Worm (Caenorhabditis elegans): ENCODE measurements around the gene pqn-27.

The pqn-27 gene

DNA sequence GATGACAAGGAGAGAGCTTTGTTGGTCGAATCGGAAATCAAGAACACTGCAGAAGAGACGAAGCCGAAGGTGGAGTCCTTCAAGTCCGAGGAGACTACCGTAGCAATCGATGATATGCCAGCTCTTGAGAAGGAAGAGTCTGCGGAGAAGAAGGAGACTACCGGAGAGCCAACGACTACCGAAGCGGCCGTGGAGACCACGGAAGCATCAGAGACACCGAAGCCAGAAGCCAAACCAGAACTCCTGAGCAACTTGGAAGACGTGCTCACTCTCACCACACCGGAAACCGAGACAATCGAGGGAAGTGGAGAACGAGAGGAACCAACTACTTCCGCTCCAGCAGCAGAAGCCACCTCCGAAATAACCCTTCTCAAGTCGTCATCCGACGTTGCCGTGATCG, 23.7 kb upstream of the pqn-27 start:
- no peak for TF ChIP-seq unc-62 (GFP tag; optimal IDR thresholded peaks at IDR 0.05)

DNA sequence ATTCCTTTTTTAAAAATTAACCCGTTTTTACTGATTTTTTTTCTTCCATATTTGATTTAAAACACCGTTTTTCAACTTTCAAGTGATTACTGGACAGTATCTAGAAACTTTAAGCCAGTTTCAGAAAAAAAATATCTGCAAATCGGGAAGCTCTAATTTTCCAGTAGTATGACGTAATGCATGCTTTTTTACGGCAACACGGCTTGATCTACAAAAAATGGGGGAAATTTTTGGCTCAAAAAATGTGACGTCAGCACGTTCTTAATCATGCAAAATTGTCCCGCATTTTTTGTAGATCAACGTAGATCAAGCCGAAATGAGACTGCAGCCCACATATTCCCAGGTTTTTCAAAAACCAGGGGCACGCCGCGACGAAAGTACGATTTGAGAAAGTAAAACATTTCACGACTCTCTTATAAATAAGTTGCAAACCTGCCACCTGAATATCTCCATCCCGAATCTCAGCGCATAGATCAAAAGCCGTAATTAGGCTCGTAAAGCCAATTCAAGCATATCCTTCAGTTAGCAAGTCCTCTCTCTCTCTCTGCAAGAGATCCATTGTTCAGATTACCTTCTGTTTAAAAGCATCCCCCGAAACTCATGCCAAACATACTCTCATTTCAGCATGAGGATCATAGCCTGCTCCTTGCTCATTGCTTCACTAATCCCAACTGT, 21.5 kb upstream of the pqn-27 start, which contains the start of gene E01G4.6:
Gene E01G4.6 (plus strand): TSS at position 625 of the 675 bp plus-strand sequence.
- no peak for TF ChIP-seq unc-62 (GFP tag; optimal IDR thresholded peaks at IDR 0.05)

DNA sequence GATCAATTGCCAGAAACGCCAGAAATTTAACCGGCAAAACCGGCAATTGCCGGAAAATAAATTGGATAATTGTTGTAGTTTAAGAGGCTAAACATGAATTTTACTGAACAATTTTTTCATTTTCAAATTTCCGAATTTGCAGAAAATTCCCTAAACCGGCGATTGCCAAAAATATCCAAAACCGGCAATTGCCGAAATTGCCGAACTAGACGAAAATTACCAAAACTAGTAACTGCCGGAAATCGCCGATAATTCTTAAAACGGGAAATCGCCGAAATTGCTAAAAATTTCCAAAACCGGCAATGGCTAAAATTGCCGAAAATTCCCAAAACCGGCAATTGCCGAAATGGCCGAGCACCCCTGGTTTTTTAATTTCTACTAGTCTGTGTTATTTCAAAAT, 19.0 kb upstream of the pqn-27 start:
- TF ChIP-seq unc-62 (GFP tag; optimal IDR thresholded peaks at IDR 0.05): no peak

DNA sequence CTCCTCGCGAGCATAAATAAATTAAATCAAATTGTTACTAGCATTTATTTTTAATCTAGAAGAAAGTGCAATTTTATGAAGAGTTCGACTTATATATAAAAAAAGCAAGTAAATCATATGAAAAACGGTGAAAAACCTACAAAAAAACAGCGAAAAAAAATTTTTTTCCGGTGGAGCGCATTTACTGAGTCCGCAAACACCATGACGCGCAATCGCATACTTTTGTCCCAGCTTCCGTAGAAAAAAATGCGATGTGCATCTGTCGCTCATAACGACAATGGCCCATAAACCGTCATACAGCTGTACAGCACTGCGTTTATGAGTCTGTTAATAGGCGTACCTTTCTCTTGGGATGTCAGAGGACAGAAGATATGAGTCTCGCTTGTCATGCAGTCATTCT, 16.8 kb upstream of the pqn-27 start:
- no peak for TF ChIP-seq unc-62 (GFP tag; optimal IDR thresholded peaks at IDR 0.05)

- TF ChIP-seq unc-62 (GFP tag; optimal IDR thresholded peaks at IDR 0.05): no peak
Observed at ce11 chrII:13472101-13472500, 11.7 kb upstream of the pqn-27 start, which contains the start of gene E01G4.5. Gene E01G4.5, plus strand, starts transcription at chrII:13472401.

ce11 chrII:13470655-13471054, 10.2 kb upstream of the pqn-27 start:
- no peak for TF ChIP-seq unc-62 (GFP tag; optimal IDR thresholded peaks at IDR 0.05)

- no peak for TF ChIP-seq unc-62 (GFP tag; optimal IDR thresholded peaks at IDR 0.05)
Observed at ce11 chrII:13469043-13469652, 8.7 kb upstream of the pqn-27 start, which contains the start of gene E01G4.3. Gene E01G4.3, minus strand, starts transcription at chrII:13469602.

DNA sequence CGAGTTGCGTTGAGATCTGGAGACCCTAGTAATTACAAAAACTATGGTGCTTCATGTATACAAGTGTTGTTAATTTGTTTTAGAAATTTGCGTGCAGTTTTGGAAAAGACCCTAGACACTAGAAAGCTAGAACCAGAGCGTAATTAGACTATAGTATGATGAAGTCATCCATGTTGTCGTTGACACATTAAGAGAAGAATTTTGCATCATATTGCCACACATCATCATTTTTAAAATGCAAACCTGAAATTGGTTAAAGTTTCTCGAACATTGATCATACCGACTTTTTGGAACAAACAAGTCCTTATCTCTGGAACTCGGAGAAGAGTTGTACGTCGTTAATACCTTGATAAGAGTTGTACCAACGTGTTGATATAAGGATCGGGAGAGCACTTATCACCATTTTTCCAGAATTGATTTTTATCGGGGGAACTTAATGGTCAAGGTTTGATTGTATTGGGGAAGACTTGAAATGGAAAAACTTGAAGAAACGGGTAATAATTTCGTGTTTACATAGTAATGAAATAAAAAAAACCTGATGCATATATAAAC, 7.5 kb upstream of the pqn-27 start:
- TF ChIP-seq unc-62 (GFP tag; optimal IDR thresholded peaks at IDR 0.05): no peak

DNA sequence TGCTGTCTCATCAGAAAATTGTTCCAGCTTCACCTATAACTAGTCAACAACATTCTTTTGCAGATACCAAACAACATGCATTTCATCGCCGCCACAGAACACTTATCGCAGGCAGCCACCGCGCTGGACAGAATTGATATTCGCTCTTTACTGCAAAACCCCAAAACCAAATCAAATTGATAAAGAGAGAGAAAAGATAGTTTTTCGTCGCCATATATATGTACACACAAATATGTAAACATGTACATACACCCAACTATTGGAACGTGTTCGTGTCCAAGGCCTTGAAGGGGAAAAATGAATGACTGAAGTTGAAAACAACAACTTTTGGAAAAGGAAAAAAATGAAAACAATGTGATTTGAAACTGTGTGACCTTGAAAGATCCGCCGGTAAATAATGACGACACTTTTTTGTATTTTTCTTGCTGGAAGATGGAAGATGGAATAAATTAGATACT, 5.0 kb upstream of the pqn-27 start:
- TF ChIP-seq unc-62 (GFP tag; optimal IDR thresholded peaks at IDR 0.05): no peak

- TF ChIP-seq unc-62 (GFP tag; optimal IDR thresholded peaks at IDR 0.05): no peak
Observed at ce11 chrII:13461604-13462375, 1.3 kb upstream of the pqn-27 start.

DNA sequence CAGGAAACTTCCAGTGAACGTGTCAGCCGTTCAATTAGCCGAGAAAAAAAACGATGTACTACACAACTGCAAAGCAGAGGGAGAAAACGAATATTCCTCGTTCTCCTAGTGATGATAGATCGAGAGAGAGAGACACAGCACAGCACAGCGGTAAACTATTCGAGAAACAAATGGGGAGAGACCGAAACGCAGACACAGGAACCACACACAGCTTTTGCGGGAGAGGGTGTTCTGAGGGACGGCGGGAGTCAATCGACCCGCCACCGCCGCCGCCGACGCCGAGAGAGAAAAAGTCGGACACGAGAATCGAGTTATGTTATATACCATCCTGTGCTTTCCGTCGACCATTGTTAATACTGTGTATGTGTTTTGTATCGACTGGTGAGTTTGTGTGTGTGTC, 3.8 kb downstream of the pqn-27 start:
- TF ChIP-seq unc-62 (GFP tag; optimal IDR thresholded peaks at IDR 0.05): no peak

- TF ChIP-seq unc-62 (GFP tag; optimal IDR thresholded peaks at IDR 0.05): no peak
Observed at ce11 chrII:13454839-13455238, 5.6 kb downstream of the pqn-27 start.

DNA sequence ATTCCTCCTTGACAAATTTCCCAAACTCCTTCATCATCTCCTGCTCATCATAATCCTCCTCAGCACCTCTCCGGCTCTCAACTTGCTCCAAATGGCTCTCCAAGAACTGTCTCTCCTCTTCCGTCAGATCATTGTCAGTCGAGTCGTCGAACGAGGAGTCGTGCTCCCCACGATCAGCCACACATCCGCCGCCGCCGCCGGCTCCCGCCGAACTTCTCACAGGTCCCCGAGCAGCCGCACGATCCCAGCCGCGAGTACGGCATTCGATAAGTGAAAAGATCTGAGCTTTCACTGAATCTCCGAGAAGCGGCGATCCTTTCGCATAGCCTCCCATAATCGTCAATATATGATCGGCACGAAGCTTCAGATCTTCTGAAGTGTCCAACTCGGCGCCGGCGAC, 9.1 kb downstream of the pqn-27 start:
- no peak for TF ChIP-seq unc-62 (GFP tag; optimal IDR thresholded peaks at IDR 0.05)

- TF ChIP-seq unc-62 (GFP tag; optimal IDR thresholded peaks at IDR 0.05): no peak
Observed at ce11 chrII:13447668-13448067, 12.8 kb downstream of the pqn-27 start.

ce11 chrII:13447166-13447643, 13.2 kb downstream of the pqn-27 start, which contains the start of gene tbc-14:
Gene tbc-14, minus strand, starts transcription at chrII:13447593.
- no peak for TF ChIP-seq unc-62 (GFP tag; optimal IDR thresholded peaks at IDR 0.05)

DNA sequence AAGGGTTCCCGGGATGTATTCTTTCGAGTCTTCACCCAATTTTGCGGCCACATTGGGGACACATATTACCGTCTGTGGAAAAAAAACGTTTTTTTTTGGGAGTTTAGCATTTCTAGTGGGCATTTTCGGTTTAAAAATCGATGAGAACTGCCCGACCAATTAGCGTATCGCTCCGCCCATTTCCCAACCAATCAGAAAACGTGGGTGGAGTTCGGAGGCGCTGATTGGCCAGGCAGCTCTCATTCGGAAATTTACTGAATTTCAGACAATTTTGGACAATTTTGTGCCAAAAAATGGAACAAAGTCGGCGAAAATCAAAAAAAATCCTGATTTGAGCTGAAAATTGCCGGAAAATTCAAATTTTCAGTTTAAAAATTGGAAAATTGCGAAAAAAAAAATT, 13.8 kb downstream of the pqn-27 start:
- TF ChIP-seq unc-62 (GFP tag; optimal IDR thresholded peaks at IDR 0.05): no peak
